Fruit fly (Drosophila melanogaster): Measurements from ENCODE around the gene CG9288.

Gene CG9288

DNA sequence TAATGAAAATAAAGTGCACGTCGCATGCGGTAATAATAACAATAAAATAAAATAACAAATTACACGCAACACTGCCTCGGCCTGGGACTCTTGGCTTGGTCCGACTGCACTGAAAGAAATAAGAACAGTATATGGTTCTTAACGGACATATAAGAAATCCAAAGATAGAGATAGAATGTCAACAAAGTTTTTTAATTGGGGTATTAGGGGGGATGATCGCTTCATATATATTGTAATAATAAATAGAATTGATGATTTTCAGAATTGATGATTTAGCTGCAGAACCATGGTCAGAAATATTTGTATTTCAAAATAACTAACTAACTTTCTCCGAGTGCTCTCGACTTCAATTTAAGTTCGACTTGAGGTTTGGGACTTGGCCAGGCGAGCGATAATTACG is 16.6 kb downstream of the CG9288 start (continued):
- TF ChIP-seq vri (GFP tag; optimal IDR thresholded peaks at IDR 0.05), result peak; percentile 11
- peak; percentile 72 for TF ChIP-seq Hr4 (GFP tag; optimal IDR thresholded peaks at IDR 0.05)
- TF ChIP-seq Sox102F (GFP tag; optimal IDR thresholded peaks at IDR 0.05), result peak; percentile 79
- TF ChIP-seq CG15336 (GFP tag; IDR thresholded peaks at IDR 0.05), result peak; percentile 78
- TF ChIP-seq CG6792 (GFP tag; optimal IDR thresholded peaks at IDR 0.05), result peak; percentile 81
- no peak for TF ChIP-seq fkh (GFP tag; optimal IDR thresholded peaks at IDR 0.05)
- peak; percentile 54 for TF ChIP-seq CG6854 (GFP tag; optimal IDR thresholded peaks at IDR 0.05)
- peak; percentile 92 for TF ChIP-seq Eip78C (GFP tag)
- TF ChIP-seq Lpt (GFP tag; optimal IDR thresholded peaks at IDR 0.05), result peak; percentile 57
- TF ChIP-seq Eip93F (GFP tag; optimal IDR thresholded peaks at IDR 0.05), result peak; percentile 59
- peak; percentile 37 for TF ChIP-seq Sox15 (GFP tag; optimal IDR thresholded peaks at IDR 0.05)
- TF ChIP-seq Met (GFP tag; optimal IDR thresholded peaks at IDR 0.05), result peak; percentile 88
- peak; percentile 75 for TF ChIP-seq CG34406 (GFP tag; optimal IDR thresholded peaks at IDR 0.05)
- peak; percentile 75 for TF ChIP-seq CG8119 (GFP tag; IDR thresholded peaks at IDR 0.05)
- TF ChIP-seq svp (GFP tag), result peak; percentile 93
- TF ChIP-seq CG8319 (GFP tag; optimal IDR thresholded peaks at IDR 0.05), result peak; percentile 47
- peak; percentile 80 for TF ChIP-seq CG3919 (GFP tag; optimal IDR thresholded peaks at IDR 0.05)

dm6 chr3R:13796607-13797246 is 17.3 kb downstream of the CG9288 start:
- TF ChIP-seq Lpt (GFP tag; optimal IDR thresholded peaks at IDR 0.05) (peak; percentile 6), esn (GFP tag; optimal IDR thresholded peaks at IDR 0.05) (no peak), fkh (GFP tag; optimal IDR thresholded peaks at IDR 0.05) (peak; percentile 1), dsx (GFP tag; optimal IDR thresholded peaks at IDR 0.05; ENCODE audit: poor library complexity, severe bottlenecking) (no peak)

DNA sequence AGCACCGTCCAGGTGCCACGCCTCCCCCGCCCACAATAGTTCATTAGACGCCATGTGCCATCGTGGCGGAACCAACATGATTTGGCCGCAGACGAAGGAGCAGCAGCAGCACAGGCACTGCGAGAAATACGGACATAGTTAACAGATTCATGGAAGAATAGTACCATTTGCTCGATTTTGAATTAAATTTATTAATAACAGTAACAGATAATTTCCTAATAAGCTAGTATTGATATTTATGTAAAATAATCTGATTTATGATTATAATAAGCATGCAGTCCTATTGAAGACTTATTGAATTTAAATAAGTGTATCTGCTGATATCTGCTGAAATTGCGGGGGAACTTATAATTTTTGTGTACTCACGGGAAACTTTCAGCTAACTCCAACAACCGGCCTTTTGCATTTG is 17.8 kb downstream of the CG9288 start:
- TF ChIP-seq CG1621 (tag; optimal IDR thresholded peaks at IDR 0.05) (no peak), CG6163 (GFP tag; IDR thresholded peaks at IDR 0.05) (no peak; the same call in 2 of the 3 replicates), Ets21C (GFP tag; optimal IDR thresholded peaks at IDR 0.05) (no peak), CG4318 (GFP tag; optimal IDR thresholded peaks at IDR 0.05) (peak; percentile 68), CG11294 (GFP tag; IDR thresholded peaks at IDR 0.05) (no peak), fd85E (GFP tag; optimal IDR thresholded peaks at IDR 0.05) (no peak), eg (GFP tag; IDR thresholded peaks at IDR 0.05) (peak; percentile 66), cyc (GFP tag; optimal IDR thresholded peaks at IDR 0.05) (no peak), CG11762 (GFP tag; optimal IDR thresholded peaks at IDR 0.05; ENCODE audit: insufficient read depth) (peak; percentile 30), Blimp-1 (GFP tag; optimal IDR thresholded peaks at IDR 0.05) (no peak), CG9139 (GFP tag; optimal IDR thresholded peaks at IDR 0.05) (no peak), Hr4 (GFP tag; optimal IDR thresholded peaks at IDR 0.05) (peak; percentile 84), CG8632 (GFP tag; optimal IDR thresholded peaks at IDR 0.05) (no peak), Hr38 (GFP tag; optimal IDR thresholded peaks at IDR 0.05) (no peak), CG6854 (GFP tag; optimal IDR thresholded peaks at IDR 0.05) (no peak), acj6 (GFP tag; optimal IDR thresholded peaks at IDR 0.05) (peak; percentile 15), achi (GFP tag; optimal IDR thresholded peaks at IDR 0.05) (peak; percentile 32), fkh (GFP tag; optimal IDR thresholded peaks at IDR 0.05) (no peak), esn (GFP tag; optimal IDR thresholded peaks at IDR 0.05) (no peak), CG7368 (GFP tag; optimal IDR thresholded peaks at IDR 0.05) (no peak), Smox (GFP tag; optimal IDR thresholded peaks at IDR 0.05) (no peak), CG31627 (GFP tag; optimal IDR thresholded peaks at IDR 0.05) (peak; percentile 0), Sox15 (GFP tag; optimal IDR thresholded peaks at IDR 0.05) (no peak), CG8319 (GFP tag; optimal IDR thresholded peaks at IDR 0.05) (no peak), Eip75B (GFP tag; optimal IDR thresholded peaks at IDR 0.05) (no peak), svp (GFP tag) (no peak), dsx (GFP tag; optimal IDR thresholded peaks at IDR 0.05; ENCODE audit: poor library complexity, severe bottlenecking) (no peak), spab (GFP tag; optimal IDR thresholded peaks at IDR 0.05) (no peak), CG10631 (GFP tag; optimal IDR thresholded peaks at IDR 0.05) (peak; percentile 45), CG34406 (GFP tag; optimal IDR thresholded peaks at IDR 0.05) (no peak), topi (GFP tag; optimal IDR thresholded peaks at IDR 0.05) (peak; percentile 25), Gug (GFP tag; IDR thresholded peaks at IDR 0.05) (peak; percentile 51), CG6276 (GFP tag; optimal IDR thresholded peaks at IDR 0.05) (peak; percentile 79), Hr39 (GFP tag; optimal IDR thresholded peaks at IDR 0.05) (no peak), Eip78C (GFP tag) (peak; percentile 83), CG16779 (tag; optimal IDR thresholded peaks at IDR 0.05) (no peak), CG10669 (GFP tag; optimal IDR thresholded peaks at IDR 0.05) (no peak), Met (GFP tag; optimal IDR thresholded peaks at IDR 0.05) (no peak)
